Worm (Caenorhabditis elegans): ENCODE measurements around the gene gst-44.

- TF ChIP-seq him-1 (tag; optimal IDR thresholded peaks at IDR 0.05) (no peak), W03F9.2 (tag; optimal IDR thresholded peaks at IDR 0.05) (no peak)
Measured at ce11 chrV:16429940-16430339, 39.2 kb downstream of the gst-44 start, which contains the start of gene str-73.

Data from whole organism, L4/young adult.